Fruit fly (Drosophila melanogaster) whole organism, embryonic: ENCODE measurements around the gene MCU.

Source experiments
- CG10209 ChIP-seq: fragments of 200-800 bp; sonication (Bioruptor generic); optimal IDR thresholded peaks from 3 replicates; lab custom pipeline; 2017; ENCODE audit warnings: missing biosample characterization, mild to moderate bottlenecking, missing genetic modification characterization, missing genetic modification reagents
- CG10366 ChIP-seq: fragments of 200-800 bp; sonication (Bioruptor generic); IDR thresholded peaks from 2 replicates; pipeline ENCODE4 v1.3.6; 2022; ENCODE audit warnings: missing biosample characterization, missing genetic modification characterization
- CG11398 ChIP-seq: fragments of 200-800 bp; sonication (Bioruptor generic); optimal IDR thresholded peaks from 2 replicates; lab custom pipeline; 2016; ENCODE audit warnings: missing biosample characterization, missing genetic modification characterization
- CG14050 ChIP-seq: fragments of 200-800 bp; sonication (Bioruptor generic); IDR thresholded peaks from 3 replicates; pipeline ENCODE4 v1.3.6; 2022; ENCODE audit warnings: missing biosample characterization, missing genetic modification characterization
- CG15479 ChIP-seq: fragments of 200-800 bp; sonication (Bioruptor generic); optimal IDR thresholded peaks from 3 replicates; lab custom pipeline; 2019; ENCODE audit warnings: missing biosample characterization, mild to moderate bottlenecking, missing genetic modification characterization, moderate library complexity
- CG2712 ChIP-seq: fragments of 200-800 bp; optimal IDR thresholded peaks from 3 replicates; lab custom pipeline; 2019; ENCODE audit warnings: missing biosample characterization, mild to moderate bottlenecking, missing genetic modification characterization, moderate library complexity
- CG32532 ChIP-seq: fragments of 200-800 bp; sonication (Bioruptor generic); IDR thresholded peaks from 2 replicates; pipeline ENCODE4 v1.3.6; 2022; ENCODE audit warnings: missing biosample characterization, missing genetic modification characterization
- CG34376 ChIP-seq: fragments of 200-800 bp; sonication (Bioruptor generic); optimal IDR thresholded peaks from 2 replicates; lab custom pipeline; 2018; ENCODE audit warnings: missing biosample characterization, mild to moderate bottlenecking, missing genetic modification characterization
- CG7372 ChIP-seq: fragments of 200-800 bp; sonication (Bioruptor generic); IDR thresholded peaks from 2 replicates; pipeline ENCODE4 v1.3.6; 2022; ENCODE audit warnings: missing biosample characterization, missing genetic modification characterization
- CG8089 ChIP-seq: fragments of 200-800 bp; sonication (Bioruptor generic); optimal IDR thresholded peaks from 3 replicates; lab custom pipeline; 2016; ENCODE audit warnings: missing biosample characterization, missing genetic modification characterization
- CG9797 ChIP-seq: fragments of 200-800 bp; sonication (Bioruptor generic); optimal IDR thresholded peaks from 3 replicates; lab custom pipeline; 2018; ENCODE audit warnings: missing biosample characterization, mild to moderate bottlenecking, missing genetic modification characterization
- CG9932 ChIP-seq: fragments of 200-800 bp; sonication (Bioruptor generic); IDR thresholded peaks from 2 replicates; pipeline ENCODE4 v1.3.6; 2022; ENCODE audit warnings: missing biosample characterization, missing genetic modification characterization
- Hand ChIP-seq: fragments of 200-800 bp; sonication (Bioruptor generic); optimal IDR thresholded peaks from 2 replicates; lab custom pipeline; 2017; ENCODE audit warnings: mild to moderate bottlenecking, missing biosample characterization, missing genetic modification reagents, missing genetic modification characterization
- Med ChIP-seq: fragments of 200-800 bp; sonication (Bioruptor generic); peaks from one replicate; lab custom pipeline; 2016; ENCODE audit warnings: missing biosample characterization, missing genetic modification characterization, mild to moderate bottlenecking, inconsistent platforms, moderate library complexity
- Neu2 ChIP-seq: fragments of 200-800 bp; sonication (Bioruptor generic); optimal IDR thresholded peaks from 3 replicates; lab custom pipeline; 2016; ENCODE audit warnings: missing biosample characterization, missing genetic modification characterization, borderline replicate concordance
- Oli ChIP-seq: fragments of 200-800 bp; sonication (Bioruptor generic); optimal IDR thresholded peaks from 2 replicates; lab custom pipeline; 2018; ENCODE audit warnings: missing biosample characterization, mild to moderate bottlenecking, missing genetic modification characterization, moderate library complexity
- PHDP ChIP-seq: fragments of 200-800 bp; sonication (Bioruptor generic); optimal IDR thresholded peaks from 3 replicates; lab custom pipeline; 2018; ENCODE audit warnings: missing biosample characterization, mild to moderate bottlenecking, missing genetic modification characterization, moderate library complexity
- Ptx1 ChIP-seq: fragments of 200-800 bp; sonication (Bioruptor generic); IDR thresholded peaks from 2 replicates; pipeline ENCODE4 v1.3.6; 2022; ENCODE audit warnings: missing biosample characterization, missing genetic modification characterization
- Rfx ChIP-seq: fragments of 200-800 bp; sonication (Bioruptor generic); IDR thresholded peaks from 2 replicates; pipeline ENCODE4 v1.3.6; 2022; ENCODE audit warnings: missing biosample characterization, missing genetic modification characterization
- Vsx1 ChIP-seq: fragments of 200-800 bp; sonication (Bioruptor generic); optimal IDR thresholded peaks from 2 replicates; lab custom pipeline; 2017; ENCODE audit warnings: missing biosample characterization, mild to moderate bottlenecking, missing genetic modification characterization, missing genetic modification reagents
- ase ChIP-seq: fragments of 200-800 bp; sonication (Bioruptor generic); IDR thresholded peaks from 3 replicates; pipeline ENCODE4 v1.3.6; 2022; ENCODE audit warnings: missing biosample characterization, missing genetic modification characterization
- bcd ChIP-seq: fragments of 200-800 bp; sonication (Bioruptor generic); optimal IDR thresholded peaks from 2 replicates; lab custom pipeline; 2017; ENCODE audit warnings: missing biosample characterization, mild to moderate bottlenecking, missing genetic modification characterization
- cg ChIP-seq: fragments of 200-800 bp; sonication (Bioruptor generic); optimal IDR thresholded peaks from 3 replicates; lab custom pipeline; 2019; ENCODE audit warnings: missing biosample characterization, mild to moderate bottlenecking, missing genetic modification characterization, moderate library complexity
- dpn ChIP-seq, 2 experiments: fragments of 200-800 bp; sonication (Bioruptor generic); optimal IDR thresholded peaks; 3 replicates each; lab custom pipeline; 2016; ENCODE audit warnings: missing biosample characterization in 2 of 2, missing genetic modification characterization in 2 of 2
- gem ChIP-seq: fragments of 200-800 bp; sonication (Bioruptor generic); optimal IDR thresholded peaks from 2 replicates; lab custom pipeline; 2019; ENCODE audit warnings: missing biosample characterization, mild to moderate bottlenecking, missing genetic modification characterization, moderate library complexity
- hkb ChIP-seq, 2 experiments: fragments of 200-800 bp in 1 of 2; fragments of >200 bp in 1 of 2; sonication (Bioruptor generic) in 1 of 2; IDR thresholded peaks in 1 of 2; optimal IDR thresholded peaks in 1 of 2; 2 replicates each; pipeline versions ENCODE4 v1.3.6 to Lab custom; 2017 to 2022; ENCODE audit warnings: missing biosample characterization in 1 of 2, missing genetic modification characterization in 1 of 2
- lmd ChIP-seq: fragments of 200-800 bp; sonication (Bioruptor generic); IDR thresholded peaks from 2 replicates; pipeline ENCODE4 v1.3.6; 2022; ENCODE audit warnings: missing biosample characterization, missing genetic modification characterization
- oc ChIP-seq: fragments of 200-800 bp; sonication (Bioruptor generic); optimal IDR thresholded peaks from 2 replicates; lab custom pipeline; 2018; ENCODE audit warnings: missing biosample characterization, mild to moderate bottlenecking, missing genetic modification characterization, moderate library complexity
- onecut ChIP-seq: fragments of 200-800 bp; sonication (Bioruptor generic); IDR thresholded peaks from 2 replicates; pipeline ENCODE4 v1.3.6; 2022; ENCODE audit warnings: missing biosample characterization, missing genetic modification characterization
- prd ChIP-seq, 3 experiments: fragments of >200 bp in 2 of 3; fragments of 200-800 bp in 1 of 3; sonication (Bioruptor generic) in 1 of 3; optimal IDR thresholded peaks in 2 of 3; IDR thresholded peaks in 1 of 3; 2 replicates in 2 of 3; 3 replicates in 1 of 3; pipeline versions ENCODE4 v1.3.6 to Lab custom; 2017 to 2022; ENCODE audit warnings: missing biosample characterization in 1 of 3, missing genetic modification characterization in 1 of 3
- ranshi ChIP-seq: fragments of 200-800 bp; sonication (Bioruptor generic); IDR thresholded peaks from 2 replicates; pipeline ENCODE4 v1.3.6; 2022; ENCODE audit warnings: missing biosample characterization, missing genetic modification characterization
- row ChIP-seq: fragments of 200-800 bp; sonication (Bioruptor generic); IDR thresholded peaks from 3 replicates; pipeline ENCODE4 v1.3.6; 2022; ENCODE audit warnings: missing biosample characterization, missing genetic modification characterization
- sc ChIP-seq, 3 experiments: fragments of >200 bp in 2 of 3; fragments of 200-800 bp in 1 of 3; sonication (Bioruptor generic) in 1 of 3; optimal IDR thresholded peaks; 2 replicates in 2 of 3; 3 replicates in 1 of 3; lab custom pipeline; 2017; ENCODE audit warnings: mild to moderate bottlenecking in 1 of 3, missing biosample characterization in 1 of 3, missing genetic modification characterization in 1 of 3, missing genetic modification reagents in 1 of 3
- sd ChIP-seq: fragments of 200-800 bp; sonication (Bioruptor generic); optimal IDR thresholded peaks from 3 replicates; lab custom pipeline; 2018; ENCODE audit warnings: missing biosample characterization, mild to moderate bottlenecking, missing genetic modification characterization, moderate library complexity
- sna ChIP-seq: fragments of 200-800 bp; sonication (Bioruptor generic); IDR thresholded peaks from 2 replicates; pipeline ENCODE4 v1.3.6; 2022; ENCODE audit warnings: missing biosample characterization, missing genetic modification characterization; ENCODE audit not compliant: partially characterized antibody
- stwl ChIP-seq: fragments of 200-800 bp; sonication (Bioruptor generic); optimal IDR thresholded peaks from 3 replicates; lab custom pipeline; 2018; ENCODE audit warnings: missing biosample characterization, mild to moderate bottlenecking, missing genetic modification characterization, moderate library complexity
- tup ChIP-seq: fragments of 200-800 bp; sonication (Bioruptor generic); optimal IDR thresholded peaks from 2 replicates; lab custom pipeline; 2016; ENCODE audit warnings: missing biosample characterization, mild to moderate bottlenecking, missing genetic modification characterization, moderate library complexity
- zen2 ChIP-seq: fragments of 200-800 bp; sonication (Bioruptor generic); IDR thresholded peaks from 3 replicates; pipeline ENCODE4 v1.3.6; 2022; ENCODE audit warnings: missing biosample characterization, missing genetic modification characterization; ENCODE audit not compliant: partially characterized antibody
- zfh1 ChIP-seq: fragments of 200-800 bp; sonication (Bioruptor generic); IDR thresholded peaks from 3 replicates; pipeline ENCODE4 v1.3.6; 2022; ENCODE audit warnings: missing biosample characterization, missing genetic modification characterization

The MCU gene

dm6 chr3L:6561052-6561451 is 10.5 kb downstream of the MCU start (continued):
- peak; percentile 48 for TF ChIP-seq gem (tag; lab: Kevin White, UChicago)
- no peak for TF ChIP-seq tup (GFP tag; lab: Kevin White, UChicago)
- peak; percentile 31; the same call in 1 of the 3 replicates for TF ChIP-seq zfh1 (GFP tag; lab: Robert Waterston, UW)
- peak; percentile 61; the same call in 1 of the 2 replicates for TF ChIP-seq CG32532 (GFP tag; lab: Robert Waterston, UW)
- TF ChIP-seq bcd, result no peak
- TF ChIP-seq Rfx (GFP tag; lab: Robert Waterston, UW), result peak; percentile 48; the same call in 1 of the 2 replicates
- TF ChIP-seq Oli, result peak; percentile 10
- TF ChIP-seq PHDP (tag; lab: Kevin White, UChicago), result peak; percentile 32
- no peak for TF ChIP-seq CG34376
- no peak for TF ChIP-seq oc
- no peak for TF ChIP-seq sd (tag; lab: Kevin White, UChicago)
- TF ChIP-seq CG2712, result no peak
- TF ChIP-seq CG9932, result peak; percentile 50; the same call in 1 of the 2 replicates
- TF ChIP-seq hkb (optimal IDR thresholded peaks at IDR 0.05; lab: Kevin White, UChicago), result peak; percentile 91
- TF ChIP-seq hkb (GFP tag; IDR thresholded peaks at IDR 0.05; lab: Robert Waterston, UW), result no peak
- no peak for TF ChIP-seq onecut (GFP tag; lab: Robert Waterston, UW)
- TF ChIP-seq cg (GFP tag; lab: Kevin White, UChicago), result no peak
- peak in 1 of 2 experiments; percentile 13 for TF ChIP-seq prd (optimal IDR thresholded peaks at IDR 0.05; lab: Kevin White, UChicago)
- no peak for TF ChIP-seq prd (GFP tag; IDR thresholded peaks at IDR 0.05; lab: Robert Waterston, UW)
- TF ChIP-seq ase (GFP tag; lab: Robert Waterston, UW), result 0 out of 3 replicates have a peak, but pooled peaks have one; percentile 34
- TF ChIP-seq Neu2 (GFP tag; lab: Kevin White, UChicago), result no peak
- TF ChIP-seq CG8089, result no peak
- TF ChIP-seq Med (GFP tag; lab: Kevin White, UChicago), result peak; percentile 68
- TF ChIP-seq row (GFP tag; lab: Robert Waterston, UW), result no peak; the same call in 2 of the 3 replicates
- no peak for TF ChIP-seq Vsx1 (GFP tag; lab: Kevin White, UChicago)
- peak; percentile 6; the same call in 1 of the 2 replicates for TF ChIP-seq lmd (GFP tag; lab: Robert Waterston, UW)
- no peak for TF ChIP-seq stwl (tag; lab: Kevin White, UChicago)
- peak; percentile 49 for TF ChIP-seq CG15479
- TF ChIP-seq zen2 (GFP tag; lab: Robert Waterston, UW), result no peak
- TF ChIP-seq CG10366 (GFP tag; lab: Robert Waterston, UW), result 0 out of 2 replicates have a peak, but pooled peaks have one; percentile 16
- TF ChIP-seq CG9797, result no peak
- TF ChIP-seq ranshi (GFP tag; lab: Robert Waterston, UW), result no peak
- TF ChIP-seq CG11398, result no peak
- TF ChIP-seq CG14050, result peak; percentile 11; the same call in 1 of the 3 replicates
- 0 out of 2 replicates have a peak, but pooled peaks have one; percentile 19 for TF ChIP-seq Ptx1 (GFP tag; lab: Robert Waterston, UW)
- no peak for TF ChIP-seq CG10209 (GFP tag; lab: Kevin White, UChicago)
- TF ChIP-seq CG7372, result no peak
- TF ChIP-seq dpn (GFP tag; optimal IDR thresholded peaks at IDR 0.05; lab: Kevin White, UChicago), result peak in 1 of 2 experiments; percentile 13
- no peak for TF ChIP-seq sna (GFP tag; lab: Robert Waterston, UW)
- no peak for TF ChIP-seq Hand (GFP tag; lab: Kevin White, UChicago)
- TF ChIP-seq sc (optimal IDR thresholded peaks at IDR 0.05; lab: Kevin White, UChicago), result no peak
- TF ChIP-seq sc (GFP tag; optimal IDR thresholded peaks at IDR 0.05; lab: Kevin White, UChicago), result no peak
